Worm (Caenorhabditis elegans): ENCODE data around the gene R08C7.5.
A peak's percentile ranks its signal among the peaks of the same experiment; 100 is the strongest.

Gene R08C7.5

ce11 chrIV:4449439-4449838 lies 19.4 kb downstream of the R08C7.5 start, which contains the start of gene R08C7.12:
R08C7.12 (plus strand) TSS chrIV:4449739.
- TF ChIP-seq mes-4 (tag; optimal IDR thresholded peaks at IDR 0.05), result no peak
- peak; percentile 23; the same call in 1 of the 2 replicates for TF ChIP-seq madf-6 (GFP tag; IDR thresholded peaks at IDR 0.05)

DNA sequence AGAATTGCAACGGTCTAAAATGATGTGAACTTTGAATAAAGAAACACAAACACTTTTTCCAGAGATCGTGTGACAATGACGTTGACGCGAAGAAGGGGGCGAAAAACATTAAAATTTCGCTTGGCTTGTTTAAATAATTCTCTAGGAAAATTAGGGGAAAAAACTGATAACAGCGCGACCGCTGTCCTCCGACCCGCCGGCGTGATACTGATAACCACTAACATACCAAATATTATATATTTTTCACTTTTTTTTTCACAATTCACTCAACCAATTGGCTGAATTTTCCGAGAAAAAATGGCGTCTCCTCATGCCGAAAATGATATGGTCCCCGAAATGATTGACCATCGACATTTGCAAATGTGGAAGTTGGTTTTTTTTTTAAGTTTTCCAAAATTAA lies 19.8 kb downstream of the R08C7.5 start:
- TF ChIP-seq T07F8.4 (tag; optimal IDR thresholded peaks at IDR 0.05) (no peak), ccch-3 (GFP tag; optimal IDR thresholded peaks at IDR 0.05) (no peak), tbx-9 (tag; optimal IDR thresholded peaks at IDR 0.05; ENCODE audit: borderline replicate concordance) (no peak), ceh-100 (GFP tag; IDR thresholded peaks at IDR 0.05) (0 out of 2 replicates have a peak, but pooled peaks have one; percentile 27), dpff-1 (tag; optimal IDR thresholded peaks at IDR 0.05) (peak; percentile 7), hrde-1 (tag; optimal IDR thresholded peaks at IDR 0.05; ENCODE audit: borderline replicate concordance) (peak; percentile 51), attf-5 (GFP tag; optimal IDR thresholded peaks at IDR 0.05) (peak; percentile 42), K11D2.4 (GFP tag; IDR thresholded peaks at IDR 0.05) (no peak), C06A6.2 (GFP tag; conservative IDR thresholded peaks at IDR 0.05) (no peak), Y53G8AR.9 (GFP tag; conservative IDR thresholded peaks at IDR 0.05) (no peak), attf-6 (GFP tag; IDR thresholded peaks at IDR 0.05) (no peak; the same call in 1 of the 2 replicates), ceh-58 (GFP tag; IDR thresholded peaks at IDR 0.05) (0 out of 2 replicates have a peak, but pooled peaks have one; percentile 41), rcor-1 (GFP tag; IDR thresholded peaks at IDR 0.05) (peak; percentile 39; the same call in 1 of the 2 replicates), madf-6 (GFP tag; IDR thresholded peaks at IDR 0.05) (peak; percentile 46; the same call in 1 of the 2 replicates), fkh-3 (tag; optimal IDR thresholded peaks at IDR 0.05) (peak; percentile 6), madf-10 (tag; optimal IDR thresholded peaks at IDR 0.05) (peak; percentile 64), F49E8.2 (tag; optimal IDR thresholded peaks at IDR 0.05; ENCODE audit: insufficient read depth) (peak; percentile 41), nfyb-1 (GFP tag; IDR thresholded peaks at IDR 0.05) (peak; percentile 82), xnd-1 (tag; optimal IDR thresholded peaks at IDR 0.05) (peak; percentile 2), ztf-6 (GFP tag; IDR thresholded peaks at IDR 0.05) (no peak), Y95B8A.8 (GFP tag; IDR thresholded peaks at IDR 0.05) (peak; percentile 70; the same call in 1 of the 2 replicates), aptf-3 (GFP tag; IDR thresholded peaks at IDR 0.05) (no peak), nhr-80 (tag; optimal IDR thresholded peaks at IDR 0.05) (peak; percentile 80), athp-1 (tag; optimal IDR thresholded peaks at IDR 0.05) (no peak), Y79H2A.3 (GFP tag; conservative IDR thresholded peaks at IDR 0.05) (peak; percentile 40; the same call in 1 of the 2 replicates), F10E7.11 (tag; optimal IDR thresholded peaks at IDR 0.05) (peak; percentile 51), dpl-1 (GFP tag; optimal IDR thresholded peaks at IDR 0.05) (no peak), unc-130 (GFP tag; optimal IDR thresholded peaks at IDR 0.05) (no peak), snpc-4 (GFP tag; optimal IDR thresholded peaks at IDR 0.05) (no peak), snpc-4 (tag; optimal IDR thresholded peaks at IDR 0.05) (peak in 2 of 4 experiments; percentile 22 to 47), lin-54 (GFP tag; optimal IDR thresholded peaks at IDR 0.05) (peak; percentile 4), bed-2 (GFP tag; IDR thresholded peaks at IDR 0.05) (no peak), ceh-27 (GFP tag; optimal IDR thresholded peaks at IDR 0.05) (no peak), hmg-1.2 (GFP tag; IDR thresholded peaks at IDR 0.05) (peak; percentile 33; the same call in 1 of the 2 replicates), F22D6.2 (tag; optimal IDR thresholded peaks at IDR 0.05) (no peak), rec-8 (tag; optimal IDR thresholded peaks at IDR 0.05) (peak; percentile 19 to 23), ZK185.1 (tag; optimal IDR thresholded peaks at IDR 0.05; ENCODE audit: poor library complexity, severe bottlenecking) (peak; percentile 72), pbrm-1 (GFP tag; IDR thresholded peaks at IDR 0.05) (0 out of 2 replicates have a peak, but pooled peaks have one; percentile 40), ama-1 (optimal IDR thresholded peaks at IDR 0.05) (peak; percentile 49), ama-1 (GFP tag; optimal IDR thresholded peaks at IDR 0.05) (no peak), D2030.7 (GFP tag; IDR thresholded peaks at IDR 0.05) (peak; percentile 35; the same call in 1 of the 2 replicates), nhr-90 (tag; optimal IDR thresholded peaks at IDR 0.05) (peak; percentile 47), attf-3 (GFP tag; conservative IDR thresholded peaks at IDR 0.05) (0 out of 2 replicates have a peak, but pooled peaks have one; percentile 9), F52B5.7 (tag; optimal IDR thresholded peaks at IDR 0.05) (peak; percentile 52), egl-44 (GFP tag; IDR thresholded peaks at IDR 0.05) (0 out of 2 replicates have a peak, but pooled peaks have one; percentile 24)

Measured in whole organism, young adult.